Worm (Caenorhabditis elegans) whole organism, L4/young adult: ENCODE results near the gene fbxa-25.

Experiments used
- W03F9.2 ChIP-seq: fragments of 150-350 bp; optimal IDR thresholded peaks from 2 replicates; lab custom pipeline; 2014; ENCODE audit warnings: missing biosample characterization, missing genetic modification characterization
- him-1 ChIP-seq: sonication (generic microtip); optimal IDR thresholded peaks from 2 replicates; lab custom pipeline; 2016; ENCODE audit warnings: missing genotype, missing genetic modification reagents, missing genetic modification characterization, missing compliant biosample characterization

ce11 chrIII:1342919-1343419 is 6.3 kb downstream of the fbxa-25 start, which contains the start of gene fbxa-27:
- TF ChIP-seq him-1 (tag; lab: Kevin White, UChicago) (no peak), W03F9.2 (no peak)
